Worm (Caenorhabditis elegans): ENCODE measurements around the gene F55G1.7.

The F55G1.7 gene

ce11 chrIV:7488457-7488783 lies 18.8 kb upstream of the F55G1.7 start:
- TF ChIP-seq ztf-1 (GFP tag; conservative IDR thresholded peaks at IDR 0.05) (no peak), aly-2 (tag; optimal IDR thresholded peaks at IDR 0.05) (no peak)

- TF ChIP-seq lin-13 (GFP tag; optimal IDR thresholded peaks at IDR 0.05) (peak; percentile 29), sma-9 (GFP tag; optimal IDR thresholded peaks at IDR 0.05) (peak; percentile 63), sma-9 (tag; optimal IDR thresholded peaks at IDR 0.05) (no peak), elt-1 (tag; optimal IDR thresholded peaks at IDR 0.05) (no peak), sma-3 (GFP tag; optimal IDR thresholded peaks at IDR 0.05) (peak; percentile 12), unc-39 (tag; optimal IDR thresholded peaks at IDR 0.05) (no peak), mab-5 (tag; optimal IDR thresholded peaks at IDR 0.05) (peak; percentile 58), nhr-21 (tag; optimal IDR thresholded peaks at IDR 0.05) (no peak), nhr-129 (tag; optimal IDR thresholded peaks at IDR 0.05) (no peak), Y55F3AM.14 (GFP tag; optimal IDR thresholded peaks at IDR 0.05) (no peak), fos-1 (tag; optimal IDR thresholded peaks at IDR 0.05) (peak; percentile 2), nhr-237 (tag; optimal IDR thresholded peaks at IDR 0.05) (no peak), ceh-16 (tag; optimal IDR thresholded peaks at IDR 0.05) (peak; percentile 96), crh-2 (tag; optimal IDR thresholded peaks at IDR 0.05) (peak; percentile 19), ztf-11 (tag; optimal IDR thresholded peaks at IDR 0.05) (no peak), mdl-1 (tag; optimal IDR thresholded peaks at IDR 0.05) (no peak), sem-4 (tag; optimal IDR thresholded peaks at IDR 0.05) (peak; percentile 11), lin-11 (tag; optimal IDR thresholded peaks at IDR 0.05) (no peak), nhr-23 (tag; optimal IDR thresholded peaks at IDR 0.05) (no peak), unc-62 (GFP tag; optimal IDR thresholded peaks at IDR 0.05) (no peak), C34F6.9 (tag; optimal IDR thresholded peaks at IDR 0.05) (no peak), ceh-82 (tag; optimal IDR thresholded peaks at IDR 0.05) (no peak)
Measured at ce11 chrIV:7487554-7488456, 18.2 kb upstream of the F55G1.7 start, which contains the start of the genes his-60 and his-59. TSS of gene his-60 (minus strand) at chrIV:7487992. TSS of gene his-59 (plus strand) at chrIV:7488249.

ce11 chrIV:7486201-7486947 lies 16.7 kb upstream of the F55G1.7 start, which contains the start of the genes his-61 and his-62:
TSS of gene his-61 (minus strand) at chrIV:7486217.
TSS of gene his-62 (plus strand) at chrIV:7486545.
- TF ChIP-seq crh-2 (tag; optimal IDR thresholded peaks at IDR 0.05) = peak; percentile 81
- TF ChIP-seq ztf-4 (tag; optimal IDR thresholded peaks at IDR 0.05) = no peak
- no peak for TF ChIP-seq nhr-6 (tag; optimal IDR thresholded peaks at IDR 0.05)
- peak; percentile 71 for TF ChIP-seq mab-5 (tag; optimal IDR thresholded peaks at IDR 0.05)
- TF ChIP-seq egl-27 (tag; optimal IDR thresholded peaks at IDR 0.05) = no peak
- TF ChIP-seq sma-9 (GFP tag; optimal IDR thresholded peaks at IDR 0.05) = peak; percentile 89
- TF ChIP-seq sma-9 (tag; optimal IDR thresholded peaks at IDR 0.05) = no peak
- peak; percentile 24 for TF ChIP-seq nhr-129 (tag; optimal IDR thresholded peaks at IDR 0.05)
- TF ChIP-seq unc-55 (GFP tag; optimal IDR thresholded peaks at IDR 0.05) = peak; percentile 49
- TF ChIP-seq nhr-25 (tag; optimal IDR thresholded peaks at IDR 0.05) = peak; percentile 80
- no peak for TF ChIP-seq dmd-4 (tag; optimal IDR thresholded peaks at IDR 0.05)
- TF ChIP-seq alr-1 (tag; optimal IDR thresholded peaks at IDR 0.05) = no peak
- no peak for TF ChIP-seq nhr-21 (tag; optimal IDR thresholded peaks at IDR 0.05)
- TF ChIP-seq lsy-2 (tag; optimal IDR thresholded peaks at IDR 0.05) = peak; percentile 2 to 65
- TF ChIP-seq lin-39 (tag; optimal IDR thresholded peaks at IDR 0.05) = no peak
- TF ChIP-seq nhr-77 (tag; optimal IDR thresholded peaks at IDR 0.05) = no peak
- TF ChIP-seq skn-1 (tag; optimal IDR thresholded peaks at IDR 0.05) = no peak
- peak; percentile 51 for TF ChIP-seq ceh-16 (tag; optimal IDR thresholded peaks at IDR 0.05)
- no peak for TF ChIP-seq nhr-12 (tag; optimal IDR thresholded peaks at IDR 0.05)
- TF ChIP-seq sma-3 (GFP tag; optimal IDR thresholded peaks at IDR 0.05) = peak; percentile 52
- TF ChIP-seq peb-1 (tag; optimal IDR thresholded peaks at IDR 0.05) = no peak
- TF ChIP-seq aly-2 (tag; optimal IDR thresholded peaks at IDR 0.05) = no peak
- no peak for TF ChIP-seq nhr-237 (tag; optimal IDR thresholded peaks at IDR 0.05)
- TF ChIP-seq elt-3 (tag; optimal IDR thresholded peaks at IDR 0.05) = no peak
- TF ChIP-seq Y55F3AM.14 (GFP tag; optimal IDR thresholded peaks at IDR 0.05) = no peak
- TF ChIP-seq nhr-11 (tag; optimal IDR thresholded peaks at IDR 0.05) = no peak
- no peak for TF ChIP-seq snpc-4 (tag; optimal IDR thresholded peaks at IDR 0.05)
- no peak for TF ChIP-seq sem-4 (tag; optimal IDR thresholded peaks at IDR 0.05)
- TF ChIP-seq nhr-23 (tag; optimal IDR thresholded peaks at IDR 0.05) = no peak
- TF ChIP-seq lin-13 (GFP tag; optimal IDR thresholded peaks at IDR 0.05) = peak; percentile 74
- peak; percentile 73 for TF ChIP-seq F13H6.1 (tag; optimal IDR thresholded peaks at IDR 0.05)
- TF ChIP-seq elt-1 (tag; optimal IDR thresholded peaks at IDR 0.05) = no peak
- peak; percentile 56 for TF ChIP-seq C34F6.9 (tag; optimal IDR thresholded peaks at IDR 0.05)
- TF ChIP-seq gmeb-1 (tag; optimal IDR thresholded peaks at IDR 0.05) = no peak
- TF ChIP-seq unc-39 (tag; optimal IDR thresholded peaks at IDR 0.05) = no peak
- TF ChIP-seq R02D3.7 (tag; optimal IDR thresholded peaks at IDR 0.05) = no peak
- no peak for TF ChIP-seq blmp-1 (tag; optimal IDR thresholded peaks at IDR 0.05; ENCODE audit: insufficient read depth)
- TF ChIP-seq mbf-1 (tag; optimal IDR thresholded peaks at IDR 0.05) = no peak
- no peak for TF ChIP-seq ztf-11 (tag; optimal IDR thresholded peaks at IDR 0.05)
